Worm (Caenorhabditis elegans): ENCODE results near the gene epg-5.

The epg-5 gene

ce11 chrII:6565077-6565476, 44.1 kb downstream of the epg-5 start, which contains the start of gene mpz-3:
Gene mpz-3, minus strand, starts transcription at chrII:6565396.
- TF ChIP-seq nhr-102 (tag; optimal IDR thresholded peaks at IDR 0.05) = peak; percentile 62
- no peak for TF ChIP-seq tag-97 (GFP tag; IDR thresholded peaks at IDR 0.05)
- TF ChIP-seq pha-4 (GFP tag; IDR thresholded peaks at IDR 0.05) = peak; percentile 68; the same call in 1 of the 2 replicates
- TF ChIP-seq pha-4 (tag; optimal IDR thresholded peaks at IDR 0.05) = no peak
- peak; percentile 69 for TF ChIP-seq lin-38 (GFP tag; IDR thresholded peaks at IDR 0.05)
- TF ChIP-seq zip-11 (GFP tag; IDR thresholded peaks at IDR 0.05) = no peak
- TF ChIP-seq nhr-10 (tag; optimal IDR thresholded peaks at IDR 0.05) = no peak
- 0 out of 2 replicates have a peak, but pooled peaks have one; percentile 54 for TF ChIP-seq Y105C5A.15 (GFP tag; IDR thresholded peaks at IDR 0.05)
- TF ChIP-seq ceh-44 (GFP tag; IDR thresholded peaks at IDR 0.05) = peak; percentile 70; the same call in 1 of the 2 replicates
- 0 out of 2 replicates have a peak, but pooled peaks have one; percentile 29 for TF ChIP-seq tra-1 (GFP tag; IDR thresholded peaks at IDR 0.05)
- peak; percentile 68; the same call in 1 of the 2 replicates for TF ChIP-seq nhr-41 (GFP tag; IDR thresholded peaks at IDR 0.05)
- peak; percentile 26 for TF ChIP-seq hlh-30 (tag; optimal IDR thresholded peaks at IDR 0.05; ENCODE audit: insufficient read depth)
- TF ChIP-seq unc-62 (GFP tag; optimal IDR thresholded peaks at IDR 0.05 in 1 of 2) = no peak
- no peak for TF ChIP-seq unc-62 (tag; optimal IDR thresholded peaks at IDR 0.05)
- TF ChIP-seq aha-1 (tag) = peak; percentile 88
- no peak for TF ChIP-seq Y5F2A.4 (GFP tag; optimal IDR thresholded peaks at IDR 0.05)
- TF ChIP-seq nhr-28 (tag; optimal IDR thresholded peaks at IDR 0.05) = peak; percentile 43
- peak; percentile 49; the same call in 1 of the 2 replicates for TF ChIP-seq snpc-1.2 (GFP tag; IDR thresholded peaks at IDR 0.05)
- no peak for TF ChIP-seq cey-2 (tag; optimal IDR thresholded peaks at IDR 0.05; ENCODE audit: borderline replicate concordance, insufficient read depth)
- TF ChIP-seq rbr-2 (tag; optimal IDR thresholded peaks at IDR 0.05) = peak; percentile 62
- TF ChIP-seq mxl-3 (GFP tag; optimal IDR thresholded peaks at IDR 0.05) = peak; percentile 42
- TF ChIP-seq snpc-4 (tag; optimal IDR thresholded peaks at IDR 0.05) = no peak
- TF ChIP-seq lim-7 (GFP tag; IDR thresholded peaks at IDR 0.05) = peak; percentile 87
- TF ChIP-seq lin-13 (GFP tag; optimal IDR thresholded peaks at IDR 0.05) = no peak
- TF ChIP-seq attf-4 (tag; optimal IDR thresholded peaks at IDR 0.05) = no peak
- peak; percentile 67 for TF ChIP-seq madf-9 (GFP tag; conservative IDR thresholded peaks at IDR 0.05)
- TF ChIP-seq nhr-77 (tag; optimal IDR thresholded peaks at IDR 0.05) = peak; percentile 0
- peak; percentile 26 for TF ChIP-seq nhr-48 (tag; optimal IDR thresholded peaks at IDR 0.05)
- no peak for TF ChIP-seq madf-5 (GFP tag; IDR thresholded peaks at IDR 0.05)
- TF ChIP-seq mdl-1 (tag; optimal IDR thresholded peaks at IDR 0.05) = peak in 1 of 2 experiments; percentile 32
- peak; percentile 47 for TF ChIP-seq unc-130 (GFP tag; optimal IDR thresholded peaks at IDR 0.05)
- TF ChIP-seq mdt-29 (GFP tag; IDR thresholded peaks at IDR 0.05) = peak; percentile 30; the same call in 1 of the 2 replicates
- peak; percentile 34 for TF ChIP-seq ztf-7 (tag; optimal IDR thresholded peaks at IDR 0.05)
- peak; percentile 55; the same call in 1 of the 2 replicates for TF ChIP-seq ctbp-1 (GFP tag; IDR thresholded peaks at IDR 0.05)
- TF ChIP-seq daf-8 (GFP tag; IDR thresholded peaks at IDR 0.05) = 0 out of 2 replicates have a peak, but pooled peaks have one; percentile 37
- no peak for TF ChIP-seq Y75B8A.6 (GFP tag; IDR thresholded peaks at IDR 0.05)
- peak; percentile 15 for TF ChIP-seq gei-8 (GFP tag; optimal IDR thresholded peaks at IDR 0.05)
- 0 out of 2 replicates have a peak, but pooled peaks have one; percentile 24 for TF ChIP-seq mxl-2 (GFP tag; conservative IDR thresholded peaks at IDR 0.05)
- peak; percentile 22 for TF ChIP-seq T20F7.1 (GFP tag; optimal IDR thresholded peaks at IDR 0.05)
- no peak for TF ChIP-seq ceh-62 (tag; optimal IDR thresholded peaks at IDR 0.05)
- 0 out of 2 replicates have a peak, but pooled peaks have one; percentile 69 for TF ChIP-seq ZK337.2 (GFP tag; IDR thresholded peaks at IDR 0.05)
- TF ChIP-seq arid-1 (GFP tag; conservative IDR thresholded peaks at IDR 0.05) = no peak
- peak in 1 of 2 experiments; percentile 42 for TF ChIP-seq daf-16 (GFP tag; optimal IDR thresholded peaks at IDR 0.05)
- peak; percentile 36 for TF ChIP-seq daf-16 (tag; optimal IDR thresholded peaks at IDR 0.05)
- TF ChIP-seq saeg-2 (GFP tag; IDR thresholded peaks at IDR 0.05) = no peak
- no peak; the same call in 1 of the 2 replicates for TF ChIP-seq nhr-42 (GFP tag; IDR thresholded peaks at IDR 0.05)
- 0 out of 2 replicates have a peak, but pooled peaks have one; percentile 40 for TF ChIP-seq daf-19 (GFP tag; conservative IDR thresholded peaks at IDR 0.05)
- no peak for TF ChIP-seq dpl-1 (GFP tag; optimal IDR thresholded peaks at IDR 0.05)
- peak; percentile 52; the same call in 1 of the 2 replicates for TF ChIP-seq F44E2.7 (GFP tag; IDR thresholded peaks at IDR 0.05)
- TF ChIP-seq zfp-2 (tag; optimal IDR thresholded peaks at IDR 0.05) = no peak
- TF ChIP-seq ces-1 (GFP tag; optimal IDR thresholded peaks at IDR 0.05) = no peak

All from whole organism, L4 larva.